Fruit fly (Drosophila melanogaster) Kc167 (cell line): ENCODE measurements around the gene Fum1.

ENCODE experiments used
- Myc ChIP-seq: fragments of >200 bp; optimal IDR thresholded peaks from 2 replicates; lab custom pipeline; 2017; ENCODE audit warnings: missing external identifiers
- h ChIP-seq: fragments of >200 bp; optimal IDR thresholded peaks from 3 replicates; lab custom pipeline; 2018; ENCODE audit warnings: missing external identifiers
- insv ChIP-seq: fragments of >200 bp; optimal IDR thresholded peaks from 3 replicates; lab custom pipeline; 2018; ENCODE audit warnings: missing external identifiers
- psq ChIP-seq: fragments of >200 bp; optimal IDR thresholded peaks from 2 replicates; lab custom pipeline; 2017; ENCODE audit warnings: missing external identifiers

- TF ChIP-seq psq (lab: Kevin White, UChicago), result no peak
- TF ChIP-seq insv (lab: Kevin White, UChicago), result no peak
- TF ChIP-seq Myc (lab: Kevin White, UChicago), result no peak
- TF ChIP-seq h (lab: Kevin White, UChicago), result no peak
Measured at dm6 chrX:6705059-6705802, 27.0 kb downstream of the Fum1 start.
